Worm (Caenorhabditis elegans) whole organism, mixed stage, embryonic: ENCODE data around the gene srw-60.

ENCODE experiments used
- bed-3 ChIP-seq: fragments of 200-800 bp; sonication (Bioruptor generic); optimal IDR thresholded peaks from 3 replicates; lab custom pipeline; 2018; ENCODE audit warnings: mild to moderate bottlenecking, missing genetic modification characterization, moderate library complexity, missing compliant biosample characterization
- ces-1 ChIP-seq: fragments of 150-350 bp; optimal IDR thresholded peaks from 2 replicates; lab custom pipeline; 2014; ENCODE audit warnings: missing biosample characterization, missing genetic modification reagents, missing genetic modification characterization
- elt-3 ChIP-seq: fragments of 150-350 bp; optimal IDR thresholded peaks from 2 replicates; lab custom pipeline; 2014; ENCODE audit warnings: missing biosample characterization, missing genetic modification characterization
- lin-13 ChIP-seq: fragments of 150-350 bp; optimal IDR thresholded peaks from 2 replicates; lab custom pipeline; 2014; ENCODE audit warnings: missing biosample characterization, missing genetic modification characterization
- mab-5 ChIP-seq: fragments of 150-350 bp; optimal IDR thresholded peaks from 2 replicates; lab custom pipeline; 2014; ENCODE audit warnings: missing biosample characterization, missing genetic modification characterization
- nhr-2 ChIP-seq: fragments of 150-350 bp; optimal IDR thresholded peaks from 2 replicates; lab custom pipeline; 2014; ENCODE audit warnings: missing biosample characterization, missing genetic modification characterization
- nhr-237 ChIP-seq: fragments of 150-350 bp; optimal IDR thresholded peaks from 2 replicates; lab custom pipeline; 2014; ENCODE audit warnings: missing biosample characterization, missing genetic modification characterization
- nhr-28 ChIP-seq: fragments of 150-350 bp; optimal IDR thresholded peaks from 2 replicates; lab custom pipeline; 2014; ENCODE audit warnings: missing biosample characterization, missing genetic modification characterization
- nhr-76 ChIP-seq: sonication (generic microtip); optimal IDR thresholded peaks from 2 replicates; lab custom pipeline; 2017; ENCODE audit warnings: missing biosample characterization, missing genetic modification characterization
- pha-4 ChIP-seq: fragments of 150-350 bp; optimal IDR thresholded peaks from 2 replicates; lab custom pipeline; 2018; ENCODE audit warnings: missing biosample characterization, missing genetic modification reagents, missing genetic modification characterization
- snpc-4 ChIP-seq: fragments of 150-350 bp; optimal IDR thresholded peaks from 2 replicates; lab custom pipeline; 2014; ENCODE audit warnings: missing biosample characterization, missing genetic modification characterization
- unc-39 ChIP-seq: fragments of 150-350 bp; optimal IDR thresholded peaks from 2 replicates; lab custom pipeline; 2014; ENCODE audit warnings: missing biosample characterization, missing genetic modification characterization
- unc-62 ChIP-seq: fragments of 150-350 bp; optimal IDR thresholded peaks from 2 replicates; lab custom pipeline; 2014; ENCODE audit warnings: missing biosample characterization, missing genetic modification reagents, missing genetic modification characterization
- ztf-11 ChIP-seq: fragments of 150-350 bp; optimal IDR thresholded peaks from 2 replicates; lab custom pipeline; 2014; ENCODE audit warnings: missing biosample characterization, missing genetic modification characterization

- no peak for TF ChIP-seq ztf-11
- TF ChIP-seq unc-62 (GFP tag; lab: Kevin White, UChicago) = no peak
- no peak for TF ChIP-seq nhr-2 (tag; lab: Kevin White, UChicago)
- no peak for TF ChIP-seq mab-5 (tag; lab: Kevin White, UChicago)
- TF ChIP-seq snpc-4 (tag; lab: Kevin White, UChicago) = no peak
- TF ChIP-seq elt-3 (tag; lab: Kevin White, UChicago) = no peak
- no peak for TF ChIP-seq nhr-237 (tag; lab: Kevin White, UChicago)
- no peak for TF ChIP-seq lin-13 (tag; lab: Kevin White, UChicago)
- TF ChIP-seq pha-4 = no peak
- TF ChIP-seq nhr-76 (tag; lab: Kevin White, UChicago) = no peak
- no peak for TF ChIP-seq nhr-28 (tag; lab: Kevin White, UChicago)
- TF ChIP-seq ces-1 (GFP tag; lab: Kevin White, UChicago) = no peak
- TF ChIP-seq unc-39 = no peak
- TF ChIP-seq bed-3 (GFP tag; lab: Kevin White, UChicago) = no peak
These were observed 43.8 kb downstream of the srw-60 start, which contains the start of gene lido-10 for ce11 chrII:3002211-3002610.
